Worm (Caenorhabditis elegans): ENCODE data around the gene ctsa-3.2.

ce11 chrII:9874508-9875229 lies at the start of gene ctsa-3.2, which contains the start of gene chil-2:
- TF ChIP-seq ama-1 (optimal IDR thresholded peaks at IDR 0.05) (no peak), hnd-1 (tag; optimal IDR thresholded peaks at IDR 0.05) (no peak), tbx-37 (GFP tag; conservative IDR thresholded peaks at IDR 0.05) (no peak), ceh-36 (tag; optimal IDR thresholded peaks at IDR 0.05) (no peak), flt-1 (GFP tag; IDR thresholded peaks at IDR 0.05) (no peak), tra-4 (tag; optimal IDR thresholded peaks at IDR 0.05) (no peak), aly-1 (tag; optimal IDR thresholded peaks at IDR 0.05) (no peak), tbx-11 (GFP tag; IDR thresholded peaks at IDR 0.05) (no peak), hmbx-1 (tag; optimal IDR thresholded peaks at IDR 0.05) (no peak), F13C5.2 (tag; optimal IDR thresholded peaks at IDR 0.05) (no peak), scrt-1 (GFP tag; IDR thresholded peaks at IDR 0.05) (no peak), ceh-13 (GFP tag; optimal IDR thresholded peaks at IDR 0.05) (no peak)
